Fruit fly (Drosophila melanogaster): Measurements from ENCODE around the gene Hpf1.

DNA sequence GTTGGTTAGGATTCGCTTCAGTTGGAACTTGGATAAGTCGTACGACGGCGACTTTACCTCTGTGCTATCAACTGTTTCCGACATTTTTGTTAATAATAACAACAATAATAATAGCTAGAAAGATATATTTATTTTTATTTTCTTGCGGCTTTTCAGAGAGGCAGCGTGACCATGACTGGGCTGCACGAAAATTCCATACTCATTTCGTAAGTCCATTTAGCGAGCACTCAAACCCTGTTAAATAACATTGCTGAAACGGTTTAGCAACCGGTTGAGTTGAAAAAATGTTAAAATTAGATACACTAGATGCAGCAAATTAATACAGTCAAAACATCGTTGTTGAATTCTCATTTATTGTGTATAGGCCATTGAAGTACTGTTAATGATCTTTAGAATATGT lies 37.1 kb upstream of the Hpf1 start, which contains the start of gene Dcps:
- TF ChIP-seq Myc (optimal IDR thresholded peaks at IDR 0.05) (no peak), ttk (optimal IDR thresholded peaks at IDR 0.05) (no peak), Sin3A (optimal IDR thresholded peaks at IDR 0.05) (no peak), h (optimal IDR thresholded peaks at IDR 0.05) (no peak)

Data from Kc167 (cell line).